Fruit fly (Drosophila melanogaster) whole organism, embryonic: ENCODE results near the gene CG14400.
A peak's percentile ranks its signal among the peaks of the same experiment; 100 is the strongest.

ENCODE experiments used
- Ada2b ChIP-seq: fragments of 200-800 bp; sonication (Bioruptor generic); IDR thresholded peaks from 2 replicates; pipeline ENCODE4 v1.3.6; 2022; ENCODE audit warnings: missing biosample characterization, missing genetic modification characterization
- CG10267 ChIP-seq: fragments of 200-800 bp; sonication (Bioruptor generic); optimal IDR thresholded peaks from 2 replicates; lab custom pipeline; 2018; ENCODE audit warnings: missing biosample characterization, mild to moderate bottlenecking, missing genetic modification characterization, moderate library complexity
- CG10366 ChIP-seq: fragments of 200-800 bp; sonication (Bioruptor generic); IDR thresholded peaks from 2 replicates; pipeline ENCODE4 v1.3.6; 2022; ENCODE audit warnings: missing biosample characterization, missing genetic modification characterization
- CG10431 ChIP-seq: fragments of 200-800 bp; sonication (Bioruptor generic); optimal IDR thresholded peaks from 3 replicates; lab custom pipeline; 2018; ENCODE audit warnings: missing biosample characterization, mild to moderate bottlenecking, missing genetic modification characterization
- CG11247 ChIP-seq: fragments of 200-800 bp; sonication (Bioruptor generic); IDR thresholded peaks from 2 replicates; pipeline ENCODE4 v1.3.6; 2022; ENCODE audit warnings: missing biosample characterization, missing genetic modification characterization
- CG11695 ChIP-seq: fragments of 200-800 bp; sonication (Bioruptor generic); IDR thresholded peaks from 3 replicates; pipeline ENCODE4 v1.3.6; 2022; ENCODE audit warnings: missing biosample characterization, missing genetic modification characterization
- CG12942 ChIP-seq: fragments of 200-800 bp; sonication (Bioruptor generic); optimal IDR thresholded peaks from 3 replicates; lab custom pipeline; 2016; ENCODE audit warnings: missing biosample characterization, missing genetic modification characterization
- CG2129 ChIP-seq: fragments of 200-800 bp; sonication (Bioruptor generic); IDR thresholded peaks from 2 replicates; pipeline ENCODE4 v1.3.6; 2022; ENCODE audit warnings: missing biosample characterization, missing genetic modification characterization; ENCODE audit not compliant: partially characterized antibody
- CG30020 ChIP-seq: fragments of 200-800 bp; optimal IDR thresholded peaks from 2 replicates; lab custom pipeline; 2019; ENCODE audit warnings: missing biosample characterization, mild to moderate bottlenecking, missing genetic modification characterization, moderate library complexity
- CG30403 ChIP-seq: fragments of 200-800 bp; sonication (Bioruptor generic); optimal IDR thresholded peaks from 3 replicates; lab custom pipeline; 2016; ENCODE audit warnings: missing biosample characterization, missing genetic modification characterization
- CG31224 ChIP-seq: fragments of 200-800 bp; sonication (Bioruptor generic); IDR thresholded peaks from 2 replicates; pipeline ENCODE4 v1.3.6; 2022; ENCODE audit warnings: missing biosample characterization, missing genetic modification characterization
- CG5953 ChIP-seq: fragments of 200-800 bp; sonication (Bioruptor generic); IDR thresholded peaks from 2 replicates; pipeline ENCODE4 v1.3.6; 2022; ENCODE audit warnings: missing biosample characterization, missing genetic modification characterization
- CG6854 ChIP-seq: fragments of 200-800 bp; sonication (Bioruptor generic); optimal IDR thresholded peaks from 3 replicates; lab custom pipeline; 2017; ENCODE audit warnings: missing biosample characterization, mild to moderate bottlenecking, missing genetic modification characterization
- CG7556 ChIP-seq: fragments of 200-800 bp; sonication (Bioruptor generic); optimal IDR thresholded peaks from 2 replicates; lab custom pipeline; 2017; ENCODE audit warnings: missing biosample characterization, mild to moderate bottlenecking, missing genetic modification characterization
- CG8388 ChIP-seq: fragments of 200-800 bp; sonication (Bioruptor generic); optimal IDR thresholded peaks from 2 replicates; lab custom pipeline; 2019; ENCODE audit warnings: missing biosample characterization, mild to moderate bottlenecking, missing genetic modification characterization, moderate library complexity
- Chrac-16 ChIP-seq: fragments of 200-800 bp; sonication (Bioruptor generic); optimal IDR thresholded peaks from 3 replicates; lab custom pipeline; 2016; ENCODE audit warnings: missing biosample characterization, missing genetic modification characterization
- CoRest ChIP-seq: fragments of 200-800 bp; sonication (Bioruptor generic); optimal IDR thresholded peaks from 3 replicates; lab custom pipeline; 2018; ENCODE audit warnings: missing biosample characterization, mild to moderate bottlenecking, missing genetic modification characterization, moderate library complexity
- Dip3 ChIP-seq: fragments of 200-800 bp; sonication (Bioruptor generic); optimal IDR thresholded peaks from 3 replicates; lab custom pipeline; 2016; ENCODE audit warnings: missing biosample characterization, missing genetic modification characterization
- Ets65A ChIP-seq: fragments of 200-800 bp; sonication (Bioruptor generic); peaks from one replicate; lab custom pipeline; 2016; ENCODE audit warnings: missing biosample characterization, missing genetic modification characterization
- H15 ChIP-seq: fragments of 200-800 bp; sonication (Bioruptor generic); IDR thresholded peaks from 3 replicates; pipeline ENCODE4 v1.3.6; 2022; ENCODE audit warnings: missing biosample characterization, missing genetic modification characterization
- H2.0 ChIP-seq: fragments of 200-800 bp; sonication (Bioruptor generic); IDR thresholded peaks from 2 replicates; pipeline ENCODE4 v1.3.6; 2022; ENCODE audit warnings: missing biosample characterization, missing genetic modification characterization
- MBD-R2 ChIP-seq: fragments of 200-800 bp; sonication (Bioruptor generic); IDR thresholded peaks from 2 replicates; pipeline ENCODE4 v1.3.6; 2022; ENCODE audit warnings: missing biosample characterization, missing genetic modification characterization
- NFAT ChIP-seq: fragments of 200-800 bp; sonication (Bioruptor generic); IDR thresholded peaks from 2 replicates; pipeline ENCODE4 v1.3.6; 2022; ENCODE audit warnings: missing biosample characterization, missing genetic modification characterization
- Tbp ChIP-seq: fragments of >200 bp; optimal IDR thresholded peaks from 2 replicates; lab custom pipeline; 2018; ENCODE audit warnings: missing biosample characterization, missing genetic modification characterization
- Xbp1 ChIP-seq: fragments of 200-800 bp; sonication (Bioruptor generic); optimal IDR thresholded peaks from 3 replicates; lab custom pipeline; 2016; ENCODE audit warnings: missing biosample characterization, mild to moderate bottlenecking, missing genetic modification characterization
- YL-1 ChIP-seq: fragments of 200-800 bp; sonication (Bioruptor generic); optimal IDR thresholded peaks from 3 replicates; lab custom pipeline; 2017; ENCODE audit warnings: missing biosample characterization, mild to moderate bottlenecking, missing genetic modification characterization
- bsh ChIP-seq, 2 experiments: fragments of 200-800 bp; sonication (Bioruptor generic); optimal IDR thresholded peaks; 2 replicates each; lab custom pipeline; 2017 to 2018; ENCODE audit warnings: mild to moderate bottlenecking in 2 of 2, missing biosample characterization in 2 of 2, missing genetic modification characterization in 2 of 2, moderate library complexity in 1 of 2
- btn ChIP-seq: fragments of 200-800 bp; sonication (Bioruptor generic); optimal IDR thresholded peaks from 2 replicates; lab custom pipeline; 2016; ENCODE audit warnings: missing biosample characterization, missing genetic modification characterization
- cas ChIP-seq: fragments of 200-800 bp; sonication (Bioruptor generic); IDR thresholded peaks from 2 replicates; pipeline ENCODE4 v1.3.6; 2022; ENCODE audit warnings: missing biosample characterization, missing genetic modification characterization
- corto ChIP-seq: fragments of 200-800 bp; sonication (Bioruptor generic); optimal IDR thresholded peaks from 2 replicates; lab custom pipeline; 2016; ENCODE audit warnings: missing biosample characterization, mild to moderate bottlenecking, missing genetic modification characterization, moderate library complexity
- crc ChIP-seq: fragments of 200-800 bp; sonication (Bioruptor generic); optimal IDR thresholded peaks from 2 replicates; lab custom pipeline; 2016; ENCODE audit warnings: missing biosample characterization, missing genetic modification characterization
- danr ChIP-seq: fragments of 200-800 bp; sonication (Bioruptor generic); IDR thresholded peaks from 2 replicates; pipeline ENCODE4 v1.3.6; 2022; ENCODE audit warnings: missing biosample characterization, missing genetic modification characterization
- disco-r ChIP-seq: fragments of 200-800 bp; sonication (Bioruptor generic); optimal IDR thresholded peaks from 2 replicates; lab custom pipeline; 2016; ENCODE audit warnings: missing biosample characterization, missing genetic modification characterization
- dm ChIP-seq: fragments of 200-800 bp; sonication (Bioruptor generic); optimal IDR thresholded peaks from 3 replicates; lab custom pipeline; 2016; ENCODE audit warnings: missing biosample characterization, missing genetic modification characterization
- eve ChIP-seq, 2 experiments: fragments of >200 bp; optimal IDR thresholded peaks; 2 replicates each; lab custom pipeline; 2017; ENCODE audit warnings: missing biosample characterization in 2 of 2, missing genetic modification characterization in 2 of 2
- ftz-f1 ChIP-seq: fragments of 200-800 bp; sonication (Bioruptor generic); optimal IDR thresholded peaks from 2 replicates; lab custom pipeline; 2016; ENCODE audit warnings: missing biosample characterization, missing genetic modification characterization
- gem ChIP-seq: fragments of 200-800 bp; sonication (Bioruptor generic); optimal IDR thresholded peaks from 2 replicates; lab custom pipeline; 2019; ENCODE audit warnings: missing biosample characterization, mild to moderate bottlenecking, missing genetic modification characterization, moderate library complexity
- ham ChIP-seq: fragments of 200-800 bp; sonication (Bioruptor generic); IDR thresholded peaks from 2 replicates; pipeline ENCODE4 v1.3.6; 2022; ENCODE audit warnings: missing biosample characterization, missing genetic modification characterization
- hb ChIP-seq: fragments of 200-800 bp; sonication (Bioruptor generic); IDR thresholded peaks from 3 replicates; pipeline ENCODE4 v1.3.6; 2022; ENCODE audit warnings: missing biosample characterization, missing genetic modification characterization; ENCODE audit not compliant: partially characterized antibody
- lbe ChIP-seq: fragments of 200-800 bp; sonication (Bioruptor generic); optimal IDR thresholded peaks from 2 replicates; lab custom pipeline; 2016; ENCODE audit warnings: missing biosample characterization, mild to moderate bottlenecking, missing genetic modification characterization
- lilli ChIP-seq: fragments of 200-800 bp; sonication (Bioruptor generic); optimal IDR thresholded peaks from 3 replicates; lab custom pipeline; 2016; ENCODE audit warnings: missing biosample characterization, missing genetic modification characterization
- oc ChIP-seq: fragments of 200-800 bp; sonication (Bioruptor generic); optimal IDR thresholded peaks from 2 replicates; lab custom pipeline; 2018; ENCODE audit warnings: missing biosample characterization, mild to moderate bottlenecking, missing genetic modification characterization, moderate library complexity
- peb ChIP-seq: fragments of 200-800 bp; sonication (Bioruptor generic); IDR thresholded peaks from 2 replicates; pipeline ENCODE4 v1.3.6; 2022; ENCODE audit warnings: missing biosample characterization, missing genetic modification characterization
- pnt ChIP-seq: fragments of 200-800 bp; sonication (Bioruptor generic); optimal IDR thresholded peaks from 3 replicates; lab custom pipeline; 2016; ENCODE audit warnings: missing biosample characterization, missing genetic modification characterization
- ranshi ChIP-seq: fragments of 200-800 bp; sonication (Bioruptor generic); IDR thresholded peaks from 2 replicates; pipeline ENCODE4 v1.3.6; 2022; ENCODE audit warnings: missing biosample characterization, missing genetic modification characterization
- sens ChIP-seq: fragments of 200-800 bp; sonication (Bioruptor generic); peaks from one replicate; lab custom pipeline; 2016; ENCODE audit warnings: missing biosample characterization, missing genetic modification characterization
- sim ChIP-seq: fragments of 200-800 bp; sonication (Bioruptor generic); IDR thresholded peaks from 2 replicates; pipeline ENCODE4 v1.3.6; 2022; ENCODE audit warnings: missing biosample characterization, missing genetic modification characterization
- tin ChIP-seq: fragments of 200-800 bp; sonication (Bioruptor generic); optimal IDR thresholded peaks from 3 replicates; lab custom pipeline; 2016; ENCODE audit warnings: missing biosample characterization, missing genetic modification characterization
- wdn ChIP-seq: fragments of 200-800 bp; sonication (Bioruptor generic); IDR thresholded peaks from 2 replicates; pipeline ENCODE4 v1.3.6; 2022; ENCODE audit warnings: missing biosample characterization, missing genetic modification characterization
- wor ChIP-seq: fragments of 200-800 bp; sonication (Bioruptor generic); IDR thresholded peaks from 2 replicates; pipeline ENCODE4 v1.3.6; 2022; ENCODE audit warnings: missing biosample characterization, missing genetic modification characterization
- zf30C ChIP-seq: fragments of 200-800 bp; sonication (Bioruptor generic); optimal IDR thresholded peaks from 3 replicates; lab custom pipeline; 2018; ENCODE audit warnings: missing biosample characterization, mild to moderate bottlenecking, missing genetic modification characterization
- zfh1 ChIP-seq: fragments of 200-800 bp; sonication (Bioruptor generic); IDR thresholded peaks from 3 replicates; pipeline ENCODE4 v1.3.6; 2022; ENCODE audit warnings: missing biosample characterization, missing genetic modification characterization

The CG14400 gene

dm6 chr2L:20811039-20811652 lies 46.5 kb downstream of the CG14400 start (continued):
- TF ChIP-seq CG6854 = no peak
- no peak for TF ChIP-seq NFAT (GFP tag; lab: Robert Waterston, UW)
- TF ChIP-seq zf30C = no peak
- peak; percentile 77 for TF ChIP-seq gem (tag; lab: Kevin White, UChicago)
- no peak for TF ChIP-seq ham (GFP tag; lab: Robert Waterston, UW)
- no peak for TF ChIP-seq CG10267
- peak; percentile 35 for TF ChIP-seq CG8388 (GFP tag; lab: Kevin White, UChicago)
- TF ChIP-seq dm (GFP tag; lab: Kevin White, UChicago) = no peak
- peak; percentile 72 for TF ChIP-seq sens (GFP tag; lab: Kevin White, UChicago)
- peak; percentile 59 to 62 for TF ChIP-seq bsh (GFP tag; optimal IDR thresholded peaks at IDR 0.05; lab: Kevin White, UChicago)
- peak; percentile 62; the same call in 1 of the 3 replicates for TF ChIP-seq CG11695 (GFP tag; lab: Robert Waterston, UW)
- peak; percentile 6 for TF ChIP-seq oc
- TF ChIP-seq btn = no peak
- no peak for TF ChIP-seq CG2129 (GFP tag; lab: Robert Waterston, UW)
- peak; percentile 37 for TF ChIP-seq CG7556
- peak; percentile 38 for TF ChIP-seq CoRest (tag; lab: Kevin White, UChicago)
- TF ChIP-seq pnt (GFP tag; lab: Kevin White, UChicago) = peak; percentile 2
- no peak for TF ChIP-seq hb (GFP tag; lab: Robert Waterston, UW)
- TF ChIP-seq eve (GFP tag; optimal IDR thresholded peaks at IDR 0.05; lab: Kevin White, UChicago) = peak in 1 of 2 experiments; percentile 68
- peak; percentile 4 for TF ChIP-seq CG12942 (GFP tag; lab: Kevin White, UChicago)
- TF ChIP-seq MBD-R2 (GFP tag; lab: Robert Waterston, UW) = no peak
- no peak for TF ChIP-seq crc (GFP tag; lab: Kevin White, UChicago)
- no peak for TF ChIP-seq Dip3 (GFP tag; lab: Kevin White, UChicago)
- TF ChIP-seq CG5953 = no peak
- no peak for TF ChIP-seq peb (GFP tag; lab: Robert Waterston, UW)
- TF ChIP-seq ftz-f1 (GFP tag; lab: Kevin White, UChicago) = no peak
- 0 out of 2 replicates have a peak, but pooled peaks have one; percentile 16 for TF ChIP-seq wor (GFP tag; lab: Robert Waterston, UW)
- TF ChIP-seq cas = no peak
- no peak for TF ChIP-seq lbe (GFP tag; lab: Kevin White, UChicago)
- TF ChIP-seq zfh1 (GFP tag; lab: Robert Waterston, UW) = no peak
- TF ChIP-seq CG10366 (GFP tag; lab: Robert Waterston, UW) = peak; percentile 54; the same call in 1 of the 2 replicates
- TF ChIP-seq Chrac-16 (GFP tag; lab: Kevin White, UChicago) = peak; percentile 15
- peak; percentile 60; the same call in 2 of the 3 replicates for TF ChIP-seq H15 (GFP tag; lab: Robert Waterston, UW)
- peak; percentile 39; the same call in 1 of the 2 replicates for TF ChIP-seq H2.0 (GFP tag; lab: Robert Waterston, UW)
- TF ChIP-seq CG11247 (GFP tag; lab: Robert Waterston, UW) = no peak
- TF ChIP-seq lilli = peak; percentile 15
- 0 out of 2 replicates have a peak, but pooled peaks have one; percentile 27 for TF ChIP-seq ranshi (GFP tag; lab: Robert Waterston, UW)
- no peak for TF ChIP-seq disco-r
- no peak for TF ChIP-seq danr (GFP tag; lab: Robert Waterston, UW)
- no peak for TF ChIP-seq Ada2b (GFP tag; lab: Robert Waterston, UW)
- TF ChIP-seq corto (GFP tag; lab: Kevin White, UChicago) = no peak
- no peak for TF ChIP-seq YL-1
- TF ChIP-seq CG30403 = peak; percentile 57
- no peak for TF ChIP-seq Tbp (GFP tag; lab: Kevin White, UChicago)
- no peak for TF ChIP-seq CG30020 (tag; lab: Kevin White, UChicago)
- no peak for TF ChIP-seq CG31224 (GFP tag; lab: Robert Waterston, UW)
- peak; percentile 16 for TF ChIP-seq tin (GFP tag; lab: Kevin White, UChicago)
- TF ChIP-seq sim (GFP tag; lab: Robert Waterston, UW) = no peak
- peak; percentile 52 for TF ChIP-seq Xbp1 (GFP tag; lab: Kevin White, UChicago)
- TF ChIP-seq CG10431 = no peak
- no peak for TF ChIP-seq Ets65A (GFP tag; lab: Kevin White, UChicago)
- TF ChIP-seq wdn (GFP tag; lab: Robert Waterston, UW) = no peak
